Fruit fly (Drosophila melanogaster): ENCODE data around the gene CG3246.

Gene CG3246

dm6 chr2L:3479697-3480442 lies 18.1 kb upstream of the CG3246 start:
- TF ChIP-seq Atf6 (GFP tag; IDR thresholded peaks at IDR 0.05) (peak; percentile 58), cwo (GFP tag; optimal IDR thresholded peaks at IDR 0.05) (peak; percentile 96), fd96Cb (tag; optimal IDR thresholded peaks at IDR 0.05) (no peak), vvl (GFP tag; IDR thresholded peaks at IDR 0.05) (peak; percentile 33; the same call in 1 of the 2 replicates), kah (GFP tag; optimal IDR thresholded peaks at IDR 0.05) (peak; percentile 69), run (tag; optimal IDR thresholded peaks at IDR 0.05) (no peak), Hmx (GFP tag; optimal IDR thresholded peaks at IDR 0.05) (no peak), z (GFP tag; IDR thresholded peaks at IDR 0.05) (no peak), Vsx1 (GFP tag; optimal IDR thresholded peaks at IDR 0.05) (peak; percentile 2), D (optimal IDR thresholded peaks at IDR 0.05) (no peak), D (GFP tag; optimal IDR thresholded peaks at IDR 0.05) (no peak), CG18262 (tag; optimal IDR thresholded peaks at IDR 0.05) (no peak), CG1529 (GFP tag; optimal IDR thresholded peaks at IDR 0.05) (no peak), lab (GFP tag; optimal IDR thresholded peaks at IDR 0.05) (peak; percentile 19), sug (tag; optimal IDR thresholded peaks at IDR 0.05) (peak; percentile 43), HmgD (GFP tag; optimal IDR thresholded peaks at IDR 0.05) (no peak), CG2875 (GFP tag; optimal IDR thresholded peaks at IDR 0.05) (no peak), dan (GFP tag; IDR thresholded peaks at IDR 0.05) (no peak), CG12769 (tag; optimal IDR thresholded peaks at IDR 0.05) (peak; percentile 83), lov (optimal IDR thresholded peaks at IDR 0.05) (no peak), lov (GFP tag; IDR thresholded peaks at IDR 0.05) (no peak), CG10274 (GFP tag; optimal IDR thresholded peaks at IDR 0.05) (no peak), Sin3A (optimal IDR thresholded peaks at IDR 0.05) (no peak), CG12104 (GFP tag; optimal IDR thresholded peaks at IDR 0.05) (no peak), sd (tag; optimal IDR thresholded peaks at IDR 0.05) (peak; percentile 56), CG16779 (GFP tag; IDR thresholded peaks at IDR 0.05) (0 out of 2 replicates have a peak, but pooled peaks have one; percentile 3), pzg (GFP tag; optimal IDR thresholded peaks at IDR 0.05) (no peak), CG9932 (GFP tag; IDR thresholded peaks at IDR 0.05) (0 out of 2 replicates have a peak, but pooled peaks have one; percentile 3), so (GFP tag; IDR thresholded peaks at IDR 0.05) (no peak), CG11696 (GFP tag; IDR thresholded peaks at IDR 0.05) (no peak), CG7357 (GFP tag; IDR thresholded peaks at IDR 0.05) (no peak), CG34376 (GFP tag; optimal IDR thresholded peaks at IDR 0.05) (peak; percentile 11), Antp (GFP tag; optimal IDR thresholded peaks at IDR 0.05) (no peak), lbe (GFP tag; optimal IDR thresholded peaks at IDR 0.05) (peak; percentile 19), CG7745 (tag; optimal IDR thresholded peaks at IDR 0.05) (no peak), jing (GFP tag; optimal IDR thresholded peaks at IDR 0.05) (no peak), ci (GFP tag; IDR thresholded peaks at IDR 0.05) (peak; percentile 52; the same call in 1 of the 3 replicates), ERR (GFP tag; optimal IDR thresholded peaks at IDR 0.05) (no peak), CG2116 (GFP tag; optimal IDR thresholded peaks at IDR 0.05) (peak; percentile 4), twi (tag; optimal IDR thresholded peaks at IDR 0.05) (peak; percentile 86), gsb (GFP tag; IDR thresholded peaks at IDR 0.05) (no peak), CG15011 (GFP tag; optimal IDR thresholded peaks at IDR 0.05) (no peak), CG14050 (GFP tag; IDR thresholded peaks at IDR 0.05) (no peak), gcm (GFP tag; optimal IDR thresholded peaks at IDR 0.05) (no peak), ind (GFP tag; optimal IDR thresholded peaks at IDR 0.05) (no peak), HLH4C (GFP tag; IDR thresholded peaks at IDR 0.05; ENCODE audit: partially characterized antibody) (no peak), Mrtf (GFP tag; IDR thresholded peaks at IDR 0.05) (no peak), nerfin-2 (GFP tag; IDR thresholded peaks at IDR 0.05; ENCODE audit: partially characterized antibody) (no peak), CG12744 (GFP tag; optimal IDR thresholded peaks at IDR 0.05) (no peak), CG43689 (GFP tag; IDR thresholded peaks at IDR 0.05) (no peak), Med (GFP tag) (peak; percentile 61)
